Worm (Caenorhabditis elegans) whole organism, L3 larva: ENCODE data around the gene srx-97.

Experiments used
- R02D3.7 ChIP-seq: fragments of 150-350 bp; optimal IDR thresholded peaks from 2 replicates; lab custom pipeline; 2014; ENCODE audit warnings: missing biosample characterization, missing genetic modification characterization
- ZK546.5 ChIP-seq: sonication (generic microtip); optimal IDR thresholded peaks from 2 replicates; lab custom pipeline; 2017; ENCODE audit warnings: missing biosample characterization, missing genetic modification characterization
- aly-2 ChIP-seq: fragments of 150-350 bp; optimal IDR thresholded peaks from 2 replicates; lab custom pipeline; 2014; ENCODE audit warnings: missing biosample characterization, missing genetic modification characterization
- ama-1 ChIP-seq: fragments of 150-350 bp; optimal IDR thresholded peaks from 2 replicates; lab custom pipeline; 2018
- ceh-16 ChIP-seq: sonication (generic microtip); optimal IDR thresholded peaks from 2 replicates; lab custom pipeline; 2017; ENCODE audit warnings: missing biosample characterization, missing genetic modification characterization
- ceh-82 ChIP-seq: fragments of 150-350 bp; optimal IDR thresholded peaks from 2 replicates; lab custom pipeline; 2014; ENCODE audit warnings: missing biosample characterization, missing genetic modification characterization
- ceh-9 ChIP-seq: sonication (generic microtip); optimal IDR thresholded peaks from 2 replicates; lab custom pipeline; 2018; ENCODE audit warnings: missing biosample characterization, missing genetic modification characterization
- daf-12 ChIP-seq: fragments of 150-350 bp; optimal IDR thresholded peaks from 2 replicates; lab custom pipeline; 2014; ENCODE audit warnings: missing biosample characterization, missing genetic modification reagents, missing genetic modification characterization
- elt-1 ChIP-seq: fragments of 150-350 bp; optimal IDR thresholded peaks from 2 replicates; lab custom pipeline; 2014; ENCODE audit warnings: missing biosample characterization, missing genetic modification characterization
- elt-2 ChIP-seq: sonication (generic microtip); optimal IDR thresholded peaks from 2 replicates; lab custom pipeline; 2016; ENCODE audit warnings: missing genetic modification reagents, mild to moderate bottlenecking, missing genetic modification characterization, missing compliant biosample characterization
- elt-3 ChIP-seq, 3 experiments: fragments of 150-350 bp in 1 of 3; sonication (generic microtip) in 2 of 3; optimal IDR thresholded peaks; 2 replicates in 2 of 3; 4 replicates in 1 of 3; lab custom pipeline; 2014 to 2017; ENCODE audit warnings: missing biosample characterization in 3 of 3, missing genetic modification characterization in 3 of 3
- fos-1 ChIP-seq: fragments of 150-350 bp; optimal IDR thresholded peaks from 2 replicates; lab custom pipeline; 2014; ENCODE audit warnings: missing biosample characterization, missing genetic modification characterization
- jun-1 ChIP-seq: fragments of 150-350 bp; optimal IDR thresholded peaks from 2 replicates; lab custom pipeline; 2014; ENCODE audit warnings: missing biosample characterization, missing genetic modification reagents, missing genetic modification characterization
- lin-15B ChIP-seq: fragments of 150-350 bp; optimal IDR thresholded peaks from 2 replicates; lab custom pipeline; 2014; ENCODE audit warnings: missing biosample characterization, missing genetic modification characterization
- mdl-1 ChIP-seq: fragments of 150-350 bp; optimal IDR thresholded peaks from 2 replicates; lab custom pipeline; 2014; ENCODE audit warnings: missing biosample characterization, missing genetic modification characterization
- nfya-1 ChIP-seq: sonication (generic microtip); optimal IDR thresholded peaks from 2 replicates; lab custom pipeline; 2017; ENCODE audit warnings: missing genetic modification characterization, mild to moderate bottlenecking, missing compliant biosample characterization, antibody characterized with exemption, moderate library complexity; ENCODE audit not compliant: insufficient read depth
- nhr-11 ChIP-seq: fragments of 150-350 bp; optimal IDR thresholded peaks from 2 replicates; lab custom pipeline; 2014; ENCODE audit warnings: missing biosample characterization, missing genetic modification characterization
- nhr-12 ChIP-seq: fragments of 150-350 bp; optimal IDR thresholded peaks from 2 replicates; lab custom pipeline; 2014; ENCODE audit warnings: missing biosample characterization, missing genetic modification characterization
- nhr-23 ChIP-seq: fragments of 150-350 bp; optimal IDR thresholded peaks from 2 replicates; lab custom pipeline; 2014; ENCODE audit warnings: missing biosample characterization, missing genetic modification reagents, missing genetic modification characterization
- nhr-25 ChIP-seq: sonication (generic microtip); optimal IDR thresholded peaks from 2 replicates; lab custom pipeline; 2017; ENCODE audit warnings: missing biosample characterization, missing genetic modification characterization
- nhr-28 ChIP-seq: fragments of 150-350 bp; optimal IDR thresholded peaks from 2 replicates; lab custom pipeline; 2014; ENCODE audit warnings: missing biosample characterization, missing genetic modification characterization
- nhr-43 ChIP-seq: sonication (generic microtip); optimal IDR thresholded peaks from 2 replicates; lab custom pipeline; 2016; ENCODE audit warnings: mild to moderate bottlenecking, missing genetic modification characterization, missing compliant biosample characterization; ENCODE audit not compliant: poor library complexity, severe bottlenecking
- nhr-76 ChIP-seq: fragments of 150-350 bp; sonication (generic microtip); optimal IDR thresholded peaks from 5 replicates; lab custom pipeline; 2014; ENCODE audit warnings: missing biosample characterization, missing genetic modification characterization
- nhr-77 ChIP-seq: fragments of 150-350 bp; optimal IDR thresholded peaks from 2 replicates; lab custom pipeline; 2014; ENCODE audit warnings: missing biosample characterization, missing genetic modification characterization
- pha-4 ChIP-seq: fragments of 150-350 bp; optimal IDR thresholded peaks from 2 replicates; lab custom pipeline; 2014; ENCODE audit warnings: missing biosample characterization, missing genetic modification reagents, missing genetic modification characterization
- pqm-1 ChIP-seq: fragments of 150-350 bp; optimal IDR thresholded peaks from 2 replicates; lab custom pipeline; 2017; ENCODE audit warnings: missing biosample characterization, missing genetic modification characterization, inconsistent platforms
- sea-2 ChIP-seq: fragments of 150-350 bp; sonication (generic microtip); optimal IDR thresholded peaks from 4 replicates; lab custom pipeline; 2014; ENCODE audit warnings: missing biosample characterization, missing genetic modification reagents, missing genetic modification characterization
- skn-1 ChIP-seq: fragments of 150-350 bp; optimal IDR thresholded peaks from 2 replicates; lab custom pipeline; 2014; ENCODE audit warnings: missing biosample characterization, missing genetic modification characterization
- tbx-2 ChIP-seq: sonication (generic microtip); optimal IDR thresholded peaks from 2 replicates; lab custom pipeline; 2016; ENCODE audit warnings: mild to moderate bottlenecking, missing genetic modification characterization, missing compliant biosample characterization
- unc-39 ChIP-seq: sonication (generic microtip); optimal IDR thresholded peaks from 4 replicates; lab custom pipeline; 2017; ENCODE audit warnings: missing biosample characterization, missing genetic modification characterization
- unc-62 ChIP-seq: fragments of 150-350 bp; sonication (generic microtip); optimal IDR thresholded peaks from 4 replicates; lab custom pipeline; 2014; ENCODE audit warnings: missing biosample characterization, missing genetic modification reagents, missing genetic modification characterization
- zag-1 ChIP-seq: fragments of 150-350 bp; optimal IDR thresholded peaks from 2 replicates; lab custom pipeline; 2014; ENCODE audit warnings: missing biosample characterization, missing genetic modification characterization
- ztf-4 ChIP-seq: fragments of 150-350 bp; optimal IDR thresholded peaks from 2 replicates; lab custom pipeline; 2014; ENCODE audit warnings: missing biosample characterization, missing genetic modification characterization

srx-97 gene

ce11 chrII:3669315-3669714 lies at the start of gene srx-97:
TSS of gene srx-97 (minus strand) at chrII:3669415.
- no peak for TF ChIP-seq ceh-9 (tag; lab: Kevin White, UChicago)
- no peak for TF ChIP-seq ceh-16 (tag; lab: Kevin White, UChicago)
- no peak for TF ChIP-seq sea-2
- TF ChIP-seq lin-15B (tag; lab: Kevin White, UChicago): no peak
- TF ChIP-seq jun-1 (tag; lab: Kevin White, UChicago): no peak
- no peak for TF ChIP-seq nhr-12 (tag; lab: Kevin White, UChicago)
- no peak for TF ChIP-seq mdl-1
- no peak for TF ChIP-seq nhr-43 (tag; lab: Kevin White, UChicago)
- TF ChIP-seq daf-12 (tag; lab: Kevin White, UChicago): no peak
- no peak for TF ChIP-seq ztf-4
- no peak for TF ChIP-seq elt-1 (tag; lab: Kevin White, UChicago)
- TF ChIP-seq fos-1: no peak
- TF ChIP-seq unc-62: no peak
- TF ChIP-seq ZK546.5 (tag; lab: Kevin White, UChicago): no peak

DNA sequence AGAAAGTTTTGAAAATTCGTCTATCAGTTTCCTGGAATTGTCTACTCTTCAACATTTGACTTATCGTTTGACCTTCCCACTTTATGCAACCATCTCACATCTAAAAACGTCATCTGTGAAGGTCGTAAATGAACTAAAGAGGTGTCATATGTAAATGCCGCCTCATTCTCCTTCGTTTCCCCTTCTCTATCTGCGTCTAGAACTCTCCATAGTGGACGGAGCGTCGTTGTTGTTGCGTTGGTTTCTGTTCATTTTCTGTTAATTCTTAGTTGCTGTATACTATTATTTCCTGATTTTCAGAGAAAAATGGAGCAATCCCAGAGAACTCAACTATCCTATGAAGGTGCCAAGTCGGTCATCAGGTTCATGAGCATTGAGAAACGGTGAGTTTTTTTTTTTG lies 47.7 kb upstream of the srx-97 start, which contains the start of gene fbxc-52:
fbxc-52 (plus strand) TSS at position 301 of the 400 bp plus-strand sequence.
- no peak for TF ChIP-seq nhr-28 (tag; lab: Kevin White, UChicago)
- TF ChIP-seq nhr-25 (tag; lab: Kevin White, UChicago): peak; percentile 45
- TF ChIP-seq pqm-1 (tag; lab: Kevin White, UChicago): no peak
- no peak for TF ChIP-seq ZK546.5 (tag; lab: Kevin White, UChicago)
- TF ChIP-seq nfya-1: no peak

DNA sequence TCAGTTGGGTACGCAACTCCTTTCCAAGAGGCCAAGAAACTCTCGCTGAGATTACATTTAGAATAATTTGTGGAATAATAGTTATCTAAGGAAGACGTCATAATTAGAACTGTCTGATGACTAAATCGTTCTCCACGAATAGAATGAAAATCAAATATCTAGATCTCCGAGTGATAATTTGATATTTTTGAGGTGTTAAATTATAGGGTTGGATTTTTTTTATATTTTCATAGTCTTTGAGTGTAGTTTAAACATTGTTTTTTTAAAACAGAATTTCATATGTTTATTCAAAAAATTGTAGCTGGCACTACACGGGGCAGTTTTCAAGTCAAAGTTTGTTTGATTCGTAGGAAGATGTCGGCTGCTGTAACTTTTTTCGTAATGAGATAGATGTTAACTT lies 47.2 kb upstream of the srx-97 start, which contains the start of gene srh-99:
srh-99 (minus strand) TSS at position 101 of the 400 bp plus-strand sequence.
- TF ChIP-seq ceh-9 (tag; lab: Kevin White, UChicago) (no peak), nhr-23 (tag; lab: Kevin White, UChicago) (no peak), daf-12 (tag; lab: Kevin White, UChicago) (no peak), pha-4 (tag; lab: Kevin White, UChicago) (no peak), tbx-2 (no peak), elt-1 (tag; lab: Kevin White, UChicago) (no peak)

- TF ChIP-seq daf-12 (tag; lab: Kevin White, UChicago): no peak
- no peak for TF ChIP-seq nhr-25 (tag; lab: Kevin White, UChicago)
- TF ChIP-seq ceh-82 (tag; lab: Kevin White, UChicago): no peak
- TF ChIP-seq pha-4 (tag; lab: Kevin White, UChicago): no peak
- TF ChIP-seq nhr-11 (tag; lab: Kevin White, UChicago): no peak
Observed at ce11 chrII:3714595-3714994, 45.4 kb upstream of the srx-97 start, which contains the start of gene srh-100. TSS of gene srh-100 (minus strand) at chrII:3714695.

DNA sequence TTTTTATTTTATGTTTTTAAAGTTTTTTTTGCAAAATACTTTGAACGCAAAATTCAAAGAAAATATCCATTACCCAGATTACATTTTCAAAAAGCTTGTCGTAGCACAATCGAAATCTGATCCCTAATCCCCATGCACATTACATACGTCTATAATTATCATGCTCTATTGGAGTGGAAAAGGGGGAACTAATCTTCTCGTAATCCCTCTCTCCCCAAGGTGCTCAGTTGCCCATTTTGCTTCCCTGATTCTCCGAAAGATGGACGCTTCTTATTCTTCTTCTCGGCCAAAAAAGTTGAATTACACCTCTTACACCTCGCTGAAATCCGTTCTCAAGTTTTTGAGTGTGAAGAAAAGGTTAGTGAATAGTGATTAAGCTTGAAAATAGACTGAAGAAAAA lies 41.8 kb upstream of the srx-97 start, which contains the start of gene fbxc-53:
fbxc-53 (plus strand) TSS at position 245 of the 400 bp plus-strand sequence.
- TF ChIP-seq zag-1 (no peak), nhr-23 (tag; lab: Kevin White, UChicago) (no peak), aly-2 (tag; lab: Kevin White, UChicago) (no peak), nhr-77 (tag; lab: Kevin White, UChicago) (no peak), ceh-82 (tag; lab: Kevin White, UChicago) (no peak), unc-39 (tag; lab: Kevin White, UChicago) (no peak), elt-1 (tag; lab: Kevin White, UChicago) (no peak), elt-2 (tag; lab: Kevin White, UChicago) (no peak), elt-3 (tag; optimal IDR thresholded peaks at IDR 0.05; lab: Kevin White, UChicago) (no peak), ama-1 (lab: Kevin White, UChicago) (no peak), fos-1 (no peak), ZK546.5 (tag; lab: Kevin White, UChicago) (no peak), nhr-28 (tag; lab: Kevin White, UChicago) (no peak), R02D3.7 (tag; lab: Kevin White, UChicago) (no peak), nhr-76 (tag; lab: Kevin White, UChicago) (no peak), skn-1 (tag; lab: Kevin White, UChicago) (no peak)
- TF ChIP-seq, all 47 proteins: peak for 0
